Worm (Caenorhabditis elegans) whole organism, young adult: ENCODE data around the gene lips-8.

Source experiments
- C17E4.6 ChIP-seq: fragments of 200-800 bp; sonication (Bioruptor generic); IDR thresholded peaks from 2 replicates; pipeline ENCODE4 v1.3.6; 2022; ENCODE audit warnings: missing genetic modification reagents, missing genetic modification characterization, missing compliant biosample characterization
- F37B4.10 ChIP-seq: fragments of 200-800 bp; sonication (Bioruptor generic); IDR thresholded peaks from 2 replicates; pipeline ENCODE4 v1.3.6; 2022; ENCODE audit warnings: missing genetic modification characterization, missing compliant biosample characterization
- let-526 ChIP-seq: fragments of 200-800 bp; sonication (Bioruptor generic); IDR thresholded peaks from 2 replicates; pipeline ENCODE4 v1.3.6; 2022; ENCODE audit warnings: missing genetic modification reagents, missing genetic modification characterization, missing compliant biosample characterization
- nfya-1 ChIP-seq: sonication (generic microtip); optimal IDR thresholded peaks from 2 replicates; lab custom pipeline; 2017; ENCODE audit warnings: antibody characterized with exemption, missing compliant biosample characterization, missing genetic modification characterization, borderline replicate concordance; ENCODE audit not compliant: insufficient read depth
- unc-130 ChIP-seq: sonication (generic microtip); optimal IDR thresholded peaks from 2 replicates; lab custom pipeline; 2016; ENCODE audit warnings: missing genetic modification reagents, missing genetic modification characterization, missing compliant biosample characterization
- unc-62 ChIP-seq: fragments of 150-350 bp; optimal IDR thresholded peaks from 2 replicates; lab custom pipeline; 2014; ENCODE audit warnings: missing biosample characterization, missing genetic modification reagents, missing genetic modification characterization
- ztf-3 ChIP-seq: fragments of 200-800 bp; sonication (Bioruptor generic); optimal IDR thresholded peaks from 2 replicates; lab custom pipeline; 2018; ENCODE audit warnings: mild to moderate bottlenecking, missing genetic modification characterization, missing compliant biosample characterization

DNA sequence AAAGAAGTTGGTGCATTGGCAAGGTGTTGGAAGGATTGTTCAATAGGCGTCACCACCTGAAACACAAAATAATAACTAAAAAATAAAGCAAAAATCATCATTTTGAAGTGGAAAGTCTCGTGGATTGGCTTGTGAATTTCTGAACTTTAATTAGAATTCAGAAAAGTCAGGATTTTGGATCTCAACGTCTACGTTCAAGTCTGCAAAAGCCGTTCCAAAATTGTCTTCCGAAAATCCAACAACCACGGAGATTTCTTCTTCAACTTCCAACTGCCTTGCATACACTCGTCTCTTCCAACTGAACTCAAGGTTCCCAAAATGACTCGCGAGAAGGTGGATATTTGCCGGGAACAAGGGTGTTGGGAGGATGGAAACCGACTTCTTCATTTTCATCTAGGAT is 32.6 kb upstream of the lips-8 start, which contains the start of gene C27C12.3:
- no peak for TF ChIP-seq let-526 (GFP tag; lab: Robert Waterston, UW)
- no peak for TF ChIP-seq F37B4.10
- no peak for TF ChIP-seq unc-130 (GFP tag; lab: Kevin White, UChicago)
- TF ChIP-seq unc-62 (GFP tag; lab: Kevin White, UChicago), result no peak
- TF ChIP-seq ztf-3 (GFP tag; lab: Kevin White, UChicago), result no peak
- TF ChIP-seq nfya-1, result no peak
- no peak for TF ChIP-seq C17E4.6
